Worm (Caenorhabditis elegans) whole organism, L4 larva: Measurements from ENCODE around the gene gbf-1.

Experiments used
- Y5F2A.4 ChIP-seq: fragments of 200-800 bp; sonication (Bioruptor generic); optimal IDR thresholded peaks from 2 replicates; lab custom pipeline; 2018; ENCODE audit warnings: mild to moderate bottlenecking, missing genetic modification characterization, missing compliant biosample characterization
- arid-1 ChIP-seq: fragments of 200-800 bp; sonication (Bioruptor generic); conservative IDR thresholded peaks from 2 replicates; pipeline ENCODE4 v1.3.6; 2022; ENCODE audit warnings: missing genetic modification reagents, missing genetic modification characterization, missing compliant biosample characterization
- ceh-20 ChIP-seq: fragments of 200-800 bp; sonication (Bioruptor generic); IDR thresholded peaks from 2 replicates; pipeline ENCODE4 v1.3.6; 2022; ENCODE audit warnings: missing genetic modification reagents, missing genetic modification characterization, missing compliant biosample characterization
- lin-38 ChIP-seq: fragments of 200-800 bp; sonication (Bioruptor generic); IDR thresholded peaks from 2 replicates; pipeline ENCODE4 v1.3.6; 2022; ENCODE audit warnings: missing genetic modification reagents, missing genetic modification characterization, missing compliant biosample characterization
- lsy-2 ChIP-seq, 2 experiments: fragments of 150-350 bp in 1 of 2; sonication (generic microtip) in 1 of 2; optimal IDR thresholded peaks; 2 replicates each; lab custom pipeline; 2014 to 2017; ENCODE audit warnings: missing biosample characterization in 2 of 2, missing genetic modification characterization in 2 of 2
- nhr-11 ChIP-seq: fragments of 150-350 bp; optimal IDR thresholded peaks from 2 replicates; lab custom pipeline; 2014; ENCODE audit warnings: missing biosample characterization, missing genetic modification characterization
- nhr-76 ChIP-seq: fragments of 150-350 bp; optimal IDR thresholded peaks from 2 replicates; lab custom pipeline; 2014; ENCODE audit warnings: missing biosample characterization, missing genetic modification characterization
- tag-97 ChIP-seq: fragments of 200-800 bp; sonication (Bioruptor generic); IDR thresholded peaks from 2 replicates; pipeline ENCODE4 v1.3.6; 2022; ENCODE audit warnings: missing genetic modification characterization, missing compliant biosample characterization
- vab-7 ChIP-seq: fragments of 200-800 bp; sonication (Bioruptor generic); IDR thresholded peaks from 2 replicates; pipeline ENCODE4 v1.3.6; 2022; ENCODE audit warnings: missing genetic modification reagents, missing genetic modification characterization, missing compliant biosample characterization
- zip-2 ChIP-seq: fragments of 150-350 bp; optimal IDR thresholded peaks from 2 replicates; lab custom pipeline; 2014; ENCODE audit warnings: missing biosample characterization, missing genetic modification characterization

DNA sequence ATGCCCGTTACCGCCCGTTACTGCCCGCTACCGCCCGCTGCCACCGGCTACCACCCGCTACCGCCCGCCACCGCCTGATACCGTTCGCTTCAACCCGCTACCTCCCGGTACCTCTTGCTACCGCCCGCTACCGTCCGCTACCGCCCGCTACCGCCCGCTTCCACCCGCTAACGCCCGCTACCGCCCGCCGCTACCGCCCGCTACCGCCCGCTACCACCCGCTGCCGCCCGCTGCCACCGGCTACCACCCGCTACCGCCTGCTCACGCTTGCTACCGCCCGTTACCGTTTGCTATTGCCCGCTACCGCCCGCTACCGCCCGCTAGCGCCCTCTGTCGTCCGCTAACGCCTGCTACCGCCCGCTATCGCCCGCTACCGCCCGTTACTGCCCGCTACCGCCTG, 71.6 kb downstream of the gbf-1 start:
- TF ChIP-seq lin-38 (GFP tag; lab: Robert Waterston, UW), result no peak
- no peak for TF ChIP-seq zip-2 (tag; lab: Kevin White, UChicago)
- TF ChIP-seq nhr-11, result no peak
- TF ChIP-seq ceh-20 (GFP tag; lab: Robert Waterston, UW), result no peak
- no peak for TF ChIP-seq vab-7 (GFP tag; lab: Robert Waterston, UW)
- no peak for TF ChIP-seq Y5F2A.4 (GFP tag; lab: Kevin White, UChicago)
- TF ChIP-seq lsy-2 (tag; optimal IDR thresholded peaks at IDR 0.05; lab: Kevin White, UChicago), result no peak
- no peak for TF ChIP-seq arid-1 (GFP tag; lab: Robert Waterston, UW)
- TF ChIP-seq tag-97, result no peak
- TF ChIP-seq nhr-76 (tag; lab: Kevin White, UChicago), result no peak
